Worm (Caenorhabditis elegans) whole organism, L3 larva: ENCODE results near the gene ZK470.14.

ENCODE experiments used
- R02D3.7 ChIP-seq: fragments of 150-350 bp; optimal IDR thresholded peaks from 2 replicates; lab custom pipeline; 2014; ENCODE audit warnings: missing biosample characterization, missing genetic modification characterization
- ama-1 ChIP-seq: fragments of 150-350 bp; optimal IDR thresholded peaks from 2 replicates; lab custom pipeline; 2018
- ceh-28 ChIP-seq: fragments of 150-350 bp; optimal IDR thresholded peaks from 2 replicates; lab custom pipeline; 2014; ENCODE audit warnings: missing biosample characterization, missing genetic modification reagents, missing genetic modification characterization
- ceh-9 ChIP-seq: sonication (generic microtip); optimal IDR thresholded peaks from 2 replicates; lab custom pipeline; 2018; ENCODE audit warnings: missing biosample characterization, missing genetic modification characterization
- daf-12 ChIP-seq: fragments of 150-350 bp; optimal IDR thresholded peaks from 2 replicates; lab custom pipeline; 2014; ENCODE audit warnings: missing biosample characterization, missing genetic modification reagents, missing genetic modification characterization
- egl-27 ChIP-seq: sonication (generic microtip); optimal IDR thresholded peaks from 4 replicates; lab custom pipeline; 2017; ENCODE audit warnings: missing biosample characterization, missing genetic modification reagents, missing genetic modification characterization
- egl-5 ChIP-seq: fragments of 150-350 bp; optimal IDR thresholded peaks from 2 replicates; lab custom pipeline; 2017; ENCODE audit warnings: missing biosample characterization, missing genetic modification reagents, missing genetic modification characterization, inconsistent platforms
- elt-1 ChIP-seq: fragments of 150-350 bp; optimal IDR thresholded peaks from 2 replicates; lab custom pipeline; 2014; ENCODE audit warnings: missing biosample characterization, missing genetic modification characterization
- elt-2 ChIP-seq: sonication (generic microtip); optimal IDR thresholded peaks from 2 replicates; lab custom pipeline; 2016; ENCODE audit warnings: missing genetic modification reagents, mild to moderate bottlenecking, missing genetic modification characterization, missing compliant biosample characterization
- elt-3 ChIP-seq, 3 experiments: fragments of 150-350 bp in 1 of 3; sonication (generic microtip) in 2 of 3; optimal IDR thresholded peaks; 2 replicates in 2 of 3; 4 replicates in 1 of 3; lab custom pipeline; 2014 to 2017; ENCODE audit warnings: missing biosample characterization in 3 of 3, missing genetic modification characterization in 3 of 3
- eor-1 ChIP-seq, 2 experiments: fragments of 150-350 bp; optimal IDR thresholded peaks; 2 replicates each; lab custom pipeline; 2014 to 2018; ENCODE audit warnings: missing biosample characterization in 2 of 2, missing genetic modification characterization in 2 of 2
- fkh-10 ChIP-seq: sonication (generic microtip); optimal IDR thresholded peaks from 2 replicates; lab custom pipeline; 2017; ENCODE audit warnings: missing biosample characterization, missing genetic modification reagents, missing genetic modification characterization
- fos-1 ChIP-seq: fragments of 150-350 bp; optimal IDR thresholded peaks from 2 replicates; lab custom pipeline; 2014; ENCODE audit warnings: missing biosample characterization, missing genetic modification characterization
- hmg-11 ChIP-seq: sonication (generic microtip); optimal IDR thresholded peaks from 2 replicates; lab custom pipeline; 2016; ENCODE audit warnings: missing genetic modification characterization, missing compliant biosample characterization
- lin-15B ChIP-seq: fragments of 150-350 bp; optimal IDR thresholded peaks from 2 replicates; lab custom pipeline; 2014; ENCODE audit warnings: missing biosample characterization, missing genetic modification characterization
- lin-39 ChIP-seq: fragments of 150-350 bp; optimal IDR thresholded peaks from 2 replicates; lab custom pipeline; 2018; ENCODE audit warnings: missing biosample characterization, missing genetic modification reagents, missing genetic modification characterization
- mdl-1 ChIP-seq: fragments of 150-350 bp; optimal IDR thresholded peaks from 2 replicates; lab custom pipeline; 2014; ENCODE audit warnings: missing biosample characterization, missing genetic modification characterization
- mml-1 ChIP-seq: fragments of 150-350 bp; sonication (generic microtip); optimal IDR thresholded peaks from 3 replicates; lab custom pipeline; 2014; ENCODE audit warnings: missing biosample characterization, missing genetic modification characterization
- nfya-1 ChIP-seq: sonication (generic microtip); optimal IDR thresholded peaks from 2 replicates; lab custom pipeline; 2017; ENCODE audit warnings: missing genetic modification characterization, mild to moderate bottlenecking, missing compliant biosample characterization, antibody characterized with exemption, moderate library complexity; ENCODE audit not compliant: insufficient read depth
- nhr-11 ChIP-seq: fragments of 150-350 bp; optimal IDR thresholded peaks from 2 replicates; lab custom pipeline; 2014; ENCODE audit warnings: missing biosample characterization, missing genetic modification characterization
- nhr-23 ChIP-seq: fragments of 150-350 bp; optimal IDR thresholded peaks from 2 replicates; lab custom pipeline; 2014; ENCODE audit warnings: missing biosample characterization, missing genetic modification reagents, missing genetic modification characterization
- pha-4 ChIP-seq: fragments of 150-350 bp; optimal IDR thresholded peaks from 2 replicates; lab custom pipeline; 2014; ENCODE audit warnings: missing biosample characterization, missing genetic modification reagents, missing genetic modification characterization
- skn-1 ChIP-seq: fragments of 150-350 bp; optimal IDR thresholded peaks from 2 replicates; lab custom pipeline; 2014; ENCODE audit warnings: missing biosample characterization, missing genetic modification characterization
- tbx-2 ChIP-seq: sonication (generic microtip); optimal IDR thresholded peaks from 2 replicates; lab custom pipeline; 2016; ENCODE audit warnings: mild to moderate bottlenecking, missing genetic modification characterization, missing compliant biosample characterization
- unc-39 ChIP-seq: sonication (generic microtip); optimal IDR thresholded peaks from 4 replicates; lab custom pipeline; 2017; ENCODE audit warnings: missing biosample characterization, missing genetic modification characterization
- unc-62 ChIP-seq: fragments of 150-350 bp; sonication (generic microtip); optimal IDR thresholded peaks from 4 replicates; lab custom pipeline; 2014; ENCODE audit warnings: missing biosample characterization, missing genetic modification reagents, missing genetic modification characterization
- zag-1 ChIP-seq: fragments of 150-350 bp; optimal IDR thresholded peaks from 2 replicates; lab custom pipeline; 2014; ENCODE audit warnings: missing biosample characterization, missing genetic modification characterization

ZK470.14 gene

ce11 chrX:4151206-4151605, 16.0 kb upstream of the ZK470.14 start:
- TF ChIP-seq eor-1 (tag; optimal IDR thresholded peaks at IDR 0.05; lab: Kevin White, UChicago): no peak
- TF ChIP-seq nfya-1 (tag; lab: Kevin White, UChicago): no peak
- TF ChIP-seq mml-1: no peak
- no peak for TF ChIP-seq nhr-11 (tag; lab: Kevin White, UChicago)
- TF ChIP-seq lin-39 (tag; lab: Kevin White, UChicago): no peak
- no peak for TF ChIP-seq egl-27 (tag; lab: Kevin White, UChicago)
- TF ChIP-seq unc-62 (GFP tag; lab: Kevin White, UChicago): no peak
- TF ChIP-seq zag-1 (tag; lab: Kevin White, UChicago): no peak
- no peak for TF ChIP-seq lin-15B (tag; lab: Kevin White, UChicago)
- TF ChIP-seq elt-3 (tag; optimal IDR thresholded peaks at IDR 0.05; lab: Kevin White, UChicago): no peak
- no peak for TF ChIP-seq R02D3.7 (tag; lab: Kevin White, UChicago)
- no peak for TF ChIP-seq ceh-28 (tag; lab: Kevin White, UChicago)
- TF ChIP-seq hmg-11: no peak
- no peak for TF ChIP-seq skn-1 (tag; lab: Kevin White, UChicago)
- TF ChIP-seq ama-1 (lab: Kevin White, UChicago): no peak
- no peak for TF ChIP-seq tbx-2 (tag; lab: Kevin White, UChicago)

DNA sequence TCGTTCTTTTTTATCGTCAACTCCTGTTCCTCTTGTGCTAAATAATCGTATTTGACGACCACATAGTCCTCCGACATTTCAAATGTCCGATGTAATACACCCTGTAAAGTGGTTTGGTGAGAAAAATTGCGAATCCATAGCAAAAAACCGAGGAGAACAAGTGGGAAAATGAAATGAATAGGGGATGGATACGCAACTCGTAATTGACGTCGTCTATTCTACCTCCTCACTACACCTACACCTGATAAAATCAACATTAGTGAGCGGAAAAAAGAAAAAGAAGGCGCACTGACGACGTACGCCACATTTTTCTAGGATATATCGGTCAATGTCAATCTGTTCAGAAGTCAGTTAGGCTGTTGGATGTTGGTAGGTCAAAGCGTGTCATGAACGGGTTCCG, 13.9 kb upstream of the ZK470.14 start, which contains the start of gene nck-1:
TSS of gene nck-1 (minus strand) at position 101 of the 400 bp plus-strand sequence.
- TF ChIP-seq elt-2 (tag; lab: Kevin White, UChicago): no peak
- TF ChIP-seq egl-5 (tag; lab: Kevin White, UChicago): peak; percentile 21
- TF ChIP-seq, all 47 proteins: peak for 1

DNA sequence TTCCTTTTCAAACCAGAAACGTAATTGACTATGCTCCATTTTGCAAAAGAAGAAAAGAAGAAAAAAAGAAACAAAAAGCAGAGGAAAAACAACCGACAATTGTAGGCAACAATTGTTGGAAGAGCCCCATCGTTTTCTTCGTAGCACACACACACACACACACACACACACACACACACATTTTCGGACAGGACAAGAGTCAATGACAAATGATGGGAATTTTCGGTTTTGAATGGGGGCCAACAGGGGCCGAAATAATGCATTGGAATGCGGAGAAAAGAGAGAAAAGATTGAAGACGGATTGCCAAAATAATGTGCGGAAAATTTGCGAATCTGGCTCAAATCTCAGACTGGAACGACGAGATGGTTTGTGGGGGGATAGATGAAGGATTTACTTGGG, 12.5 kb upstream of the ZK470.14 start:
- peak; percentile 82 for TF ChIP-seq egl-5 (tag; lab: Kevin White, UChicago)
- TF ChIP-seq elt-3 (tag; optimal IDR thresholded peaks at IDR 0.05; lab: Kevin White, UChicago): no peak
- TF ChIP-seq nfya-1 (tag; lab: Kevin White, UChicago): peak; percentile 24
- no peak for TF ChIP-seq pha-4 (tag; lab: Kevin White, UChicago)
- TF ChIP-seq lin-39 (tag; lab: Kevin White, UChicago): peak; percentile 92

DNA sequence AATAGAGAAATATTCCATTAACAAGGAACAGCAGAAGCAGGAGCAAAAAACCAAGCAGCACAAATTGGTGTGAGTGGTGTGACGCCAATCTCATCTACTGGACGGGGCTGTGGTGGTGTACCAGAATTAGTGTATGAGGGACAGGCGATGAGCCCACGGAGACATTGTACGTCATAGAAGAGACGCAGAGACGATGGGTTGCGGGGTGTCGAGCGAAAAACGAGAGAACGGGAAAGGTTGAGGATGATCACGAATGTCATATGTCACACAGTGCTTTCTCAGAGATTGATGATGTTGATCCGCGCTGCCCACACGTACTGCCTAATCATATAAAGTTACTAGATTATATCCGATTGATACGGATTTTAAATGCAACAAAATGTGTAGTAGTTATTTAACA, 9.4 kb upstream of the ZK470.14 start:
- TF ChIP-seq skn-1 (tag; lab: Kevin White, UChicago) (no peak), lin-39 (tag; lab: Kevin White, UChicago) (peak; percentile 56), fos-1 (tag; lab: Kevin White, UChicago) (no peak), hmg-11 (peak; percentile 34), nhr-23 (tag; lab: Kevin White, UChicago) (peak; percentile 25), nfya-1 (tag; lab: Kevin White, UChicago) (peak; percentile 35), egl-5 (tag; lab: Kevin White, UChicago) (no peak), ama-1 (lab: Kevin White, UChicago) (peak; percentile 49), ceh-28 (tag; lab: Kevin White, UChicago) (no peak), mml-1 (no peak), elt-1 (tag; lab: Kevin White, UChicago) (no peak), unc-62 (GFP tag; lab: Kevin White, UChicago) (peak; percentile 26), ceh-9 (no peak), zag-1 (tag; lab: Kevin White, UChicago) (no peak)

DNA sequence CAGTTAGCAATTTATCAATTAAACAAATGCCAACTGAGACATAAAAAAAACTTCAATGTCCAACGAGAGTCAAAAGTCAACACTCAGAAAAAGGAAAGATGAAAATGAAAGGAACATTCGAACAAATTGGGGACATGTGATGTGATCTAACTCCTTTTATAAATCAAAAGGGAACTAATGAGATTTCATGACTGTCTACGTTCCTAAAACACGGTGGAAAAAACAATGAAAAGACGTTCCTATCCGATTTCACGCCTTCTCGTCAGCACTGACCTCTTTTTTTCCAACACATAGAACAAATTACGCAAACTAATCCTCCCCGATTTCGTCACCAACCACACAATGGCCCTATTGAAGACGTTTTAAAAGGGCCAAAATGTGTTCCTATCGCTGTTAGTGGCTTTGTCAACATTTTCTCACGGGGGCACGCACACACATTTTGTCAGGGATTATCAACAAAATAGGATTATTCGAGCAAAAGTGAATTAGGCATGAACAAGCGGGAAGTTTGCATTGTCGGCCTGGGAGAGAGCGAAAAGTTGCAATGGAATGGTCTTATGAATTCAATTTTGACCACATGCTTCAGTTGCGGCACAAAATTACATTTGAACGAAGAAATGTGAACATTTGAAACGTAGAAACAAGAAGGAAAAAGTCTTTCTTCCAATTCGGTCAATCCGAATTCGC, 7.9 kb upstream of the ZK470.14 start:
- TF ChIP-seq egl-5 (tag; lab: Kevin White, UChicago): peak; percentile 38
- no peak for TF ChIP-seq eor-1 (tag; optimal IDR thresholded peaks at IDR 0.05; lab: Kevin White, UChicago)
- TF ChIP-seq hmg-11: peak; percentile 0
- TF ChIP-seq daf-12 (tag; lab: Kevin White, UChicago): no peak
- TF ChIP-seq nhr-23 (tag; lab: Kevin White, UChicago): peak; percentile 78

ce11 chrX:4159929-4160328, 7.3 kb upstream of the ZK470.14 start:
- no peak for TF ChIP-seq unc-39 (tag; lab: Kevin White, UChicago)
- no peak for TF ChIP-seq mml-1
- TF ChIP-seq fkh-10: peak; percentile 1
- TF ChIP-seq elt-1 (tag; lab: Kevin White, UChicago): no peak
- no peak for TF ChIP-seq lin-39 (tag; lab: Kevin White, UChicago)
- TF ChIP-seq mdl-1 (tag; lab: Kevin White, UChicago): no peak
